Worm (Caenorhabditis elegans) whole organism, L3 larva: ENCODE measurements around the gene ivns-1.
A peak's percentile ranks its signal among the peaks of the same experiment; 100 is the strongest.

Source experiments
- aly-2 ChIP-seq: fragments of 150-350 bp; optimal IDR thresholded peaks from 2 replicates; lab custom pipeline; 2014; ENCODE audit warnings: missing biosample characterization, missing genetic modification characterization
- ama-1 ChIP-seq: fragments of 150-350 bp; optimal IDR thresholded peaks from 2 replicates; lab custom pipeline; 2018
- ceh-16 ChIP-seq: sonication (generic microtip); optimal IDR thresholded peaks from 2 replicates; lab custom pipeline; 2017; ENCODE audit warnings: missing biosample characterization, missing genetic modification characterization
- ceh-28 ChIP-seq: fragments of 150-350 bp; optimal IDR thresholded peaks from 2 replicates; lab custom pipeline; 2014; ENCODE audit warnings: missing biosample characterization, missing genetic modification reagents, missing genetic modification characterization
- ceh-9 ChIP-seq: sonication (generic microtip); optimal IDR thresholded peaks from 2 replicates; lab custom pipeline; 2018; ENCODE audit warnings: missing biosample characterization, missing genetic modification characterization
- daf-12 ChIP-seq: fragments of 150-350 bp; optimal IDR thresholded peaks from 2 replicates; lab custom pipeline; 2014; ENCODE audit warnings: missing biosample characterization, missing genetic modification reagents, missing genetic modification characterization
- egl-27 ChIP-seq: sonication (generic microtip); optimal IDR thresholded peaks from 4 replicates; lab custom pipeline; 2017; ENCODE audit warnings: missing biosample characterization, missing genetic modification reagents, missing genetic modification characterization
- egl-5 ChIP-seq: fragments of 150-350 bp; optimal IDR thresholded peaks from 2 replicates; lab custom pipeline; 2017; ENCODE audit warnings: missing biosample characterization, missing genetic modification reagents, missing genetic modification characterization, inconsistent platforms
- elt-1 ChIP-seq: fragments of 150-350 bp; optimal IDR thresholded peaks from 2 replicates; lab custom pipeline; 2014; ENCODE audit warnings: missing biosample characterization, missing genetic modification characterization
- elt-2 ChIP-seq: sonication (generic microtip); optimal IDR thresholded peaks from 2 replicates; lab custom pipeline; 2016; ENCODE audit warnings: missing genetic modification reagents, mild to moderate bottlenecking, missing genetic modification characterization, missing compliant biosample characterization
- elt-3 ChIP-seq, 3 experiments: fragments of 150-350 bp in 1 of 3; sonication (generic microtip) in 2 of 3; optimal IDR thresholded peaks; 2 replicates in 2 of 3; 4 replicates in 1 of 3; lab custom pipeline; 2014 to 2017; ENCODE audit warnings: missing biosample characterization in 3 of 3, missing genetic modification characterization in 3 of 3
- eor-1 ChIP-seq, 2 experiments: fragments of 150-350 bp; optimal IDR thresholded peaks; 2 replicates each; lab custom pipeline; 2014 to 2018; ENCODE audit warnings: missing biosample characterization in 2 of 2, missing genetic modification characterization in 2 of 2
- fkh-10 ChIP-seq: sonication (generic microtip); optimal IDR thresholded peaks from 2 replicates; lab custom pipeline; 2017; ENCODE audit warnings: missing biosample characterization, missing genetic modification reagents, missing genetic modification characterization
- fkh-2 ChIP-seq: fragments of 150-350 bp; optimal IDR thresholded peaks from 2 replicates; lab custom pipeline; 2014; ENCODE audit warnings: missing biosample characterization, missing genetic modification reagents, missing genetic modification characterization
- fos-1 ChIP-seq: fragments of 150-350 bp; optimal IDR thresholded peaks from 2 replicates; lab custom pipeline; 2014; ENCODE audit warnings: missing biosample characterization, missing genetic modification characterization
- hmg-11 ChIP-seq: sonication (generic microtip); optimal IDR thresholded peaks from 2 replicates; lab custom pipeline; 2016; ENCODE audit warnings: missing genetic modification characterization, missing compliant biosample characterization
- jun-1 ChIP-seq: fragments of 150-350 bp; optimal IDR thresholded peaks from 2 replicates; lab custom pipeline; 2014; ENCODE audit warnings: missing biosample characterization, missing genetic modification reagents, missing genetic modification characterization
- lin-15B ChIP-seq: fragments of 150-350 bp; optimal IDR thresholded peaks from 2 replicates; lab custom pipeline; 2014; ENCODE audit warnings: missing biosample characterization, missing genetic modification characterization
- lin-39 ChIP-seq: fragments of 150-350 bp; optimal IDR thresholded peaks from 2 replicates; lab custom pipeline; 2018; ENCODE audit warnings: missing biosample characterization, missing genetic modification reagents, missing genetic modification characterization
- lsy-12 ChIP-seq: sonication (generic microtip); optimal IDR thresholded peaks from 2 replicates; lab custom pipeline; 2016; ENCODE audit warnings: mild to moderate bottlenecking, missing genetic modification characterization, missing compliant biosample characterization
- mml-1 ChIP-seq: fragments of 150-350 bp; sonication (generic microtip); optimal IDR thresholded peaks from 3 replicates; lab custom pipeline; 2014; ENCODE audit warnings: missing biosample characterization, missing genetic modification characterization
- nfya-1 ChIP-seq: sonication (generic microtip); optimal IDR thresholded peaks from 2 replicates; lab custom pipeline; 2017; ENCODE audit warnings: missing genetic modification characterization, mild to moderate bottlenecking, missing compliant biosample characterization, antibody characterized with exemption, moderate library complexity; ENCODE audit not compliant: insufficient read depth
- nhr-11 ChIP-seq: fragments of 150-350 bp; optimal IDR thresholded peaks from 2 replicates; lab custom pipeline; 2014; ENCODE audit warnings: missing biosample characterization, missing genetic modification characterization
- nhr-12 ChIP-seq: fragments of 150-350 bp; optimal IDR thresholded peaks from 2 replicates; lab custom pipeline; 2014; ENCODE audit warnings: missing biosample characterization, missing genetic modification characterization
- nhr-23 ChIP-seq: fragments of 150-350 bp; optimal IDR thresholded peaks from 2 replicates; lab custom pipeline; 2014; ENCODE audit warnings: missing biosample characterization, missing genetic modification reagents, missing genetic modification characterization
- nhr-237 ChIP-seq: fragments of 150-350 bp; optimal IDR thresholded peaks from 2 replicates; lab custom pipeline; 2014; ENCODE audit warnings: missing biosample characterization, missing genetic modification characterization
- nhr-25 ChIP-seq: sonication (generic microtip); optimal IDR thresholded peaks from 2 replicates; lab custom pipeline; 2017; ENCODE audit warnings: missing biosample characterization, missing genetic modification characterization
- nhr-28 ChIP-seq: fragments of 150-350 bp; optimal IDR thresholded peaks from 2 replicates; lab custom pipeline; 2014; ENCODE audit warnings: missing biosample characterization, missing genetic modification characterization
- nhr-67 ChIP-seq: fragments of 150-350 bp; optimal IDR thresholded peaks from 2 replicates; lab custom pipeline; 2014; ENCODE audit warnings: missing biosample characterization, missing genetic modification characterization
- nhr-76 ChIP-seq: fragments of 150-350 bp; sonication (generic microtip); optimal IDR thresholded peaks from 5 replicates; lab custom pipeline; 2014; ENCODE audit warnings: missing biosample characterization, missing genetic modification characterization
- nhr-77 ChIP-seq: fragments of 150-350 bp; optimal IDR thresholded peaks from 2 replicates; lab custom pipeline; 2014; ENCODE audit warnings: missing biosample characterization, missing genetic modification characterization
- pqm-1 ChIP-seq: fragments of 150-350 bp; optimal IDR thresholded peaks from 2 replicates; lab custom pipeline; 2017; ENCODE audit warnings: missing biosample characterization, missing genetic modification characterization, inconsistent platforms
- sea-2 ChIP-seq: fragments of 150-350 bp; sonication (generic microtip); optimal IDR thresholded peaks from 4 replicates; lab custom pipeline; 2014; ENCODE audit warnings: missing biosample characterization, missing genetic modification reagents, missing genetic modification characterization
- tbx-2 ChIP-seq: sonication (generic microtip); optimal IDR thresholded peaks from 2 replicates; lab custom pipeline; 2016; ENCODE audit warnings: mild to moderate bottlenecking, missing genetic modification characterization, missing compliant biosample characterization
- unc-39 ChIP-seq: sonication (generic microtip); optimal IDR thresholded peaks from 4 replicates; lab custom pipeline; 2017; ENCODE audit warnings: missing biosample characterization, missing genetic modification characterization
- unc-62 ChIP-seq: fragments of 150-350 bp; sonication (generic microtip); optimal IDR thresholded peaks from 4 replicates; lab custom pipeline; 2014; ENCODE audit warnings: missing biosample characterization, missing genetic modification reagents, missing genetic modification characterization
- zag-1 ChIP-seq: fragments of 150-350 bp; optimal IDR thresholded peaks from 2 replicates; lab custom pipeline; 2014; ENCODE audit warnings: missing biosample characterization, missing genetic modification characterization
- ztf-11 ChIP-seq: fragments of 150-350 bp; optimal IDR thresholded peaks from 2 replicates; lab custom pipeline; 2014; ENCODE audit warnings: missing biosample characterization, missing genetic modification characterization
- ztf-4 ChIP-seq: fragments of 150-350 bp; optimal IDR thresholded peaks from 2 replicates; lab custom pipeline; 2014; ENCODE audit warnings: missing biosample characterization, missing genetic modification characterization

The ivns-1 gene

ce11 chrX:12595954-12596353 lies 38.2 kb downstream of the ivns-1 start:
- TF ChIP-seq pqm-1 (peak; percentile 45), elt-3 (tag; optimal IDR thresholded peaks at IDR 0.05; lab: Kevin White, UChicago) (no peak), elt-2 (tag; lab: Kevin White, UChicago) (peak; percentile 73), nhr-11 (tag; lab: Kevin White, UChicago) (no peak)

ce11 chrX:12595217-12595616 lies 38.9 kb downstream of the ivns-1 start:
- TF ChIP-seq hmg-11 (tag; lab: Kevin White, UChicago) (no peak), elt-3 (tag; optimal IDR thresholded peaks at IDR 0.05; lab: Kevin White, UChicago) (no peak), egl-27 (no peak), aly-2 (tag; lab: Kevin White, UChicago) (no peak), ztf-11 (tag; lab: Kevin White, UChicago) (no peak), eor-1 (tag; optimal IDR thresholded peaks at IDR 0.05; lab: Kevin White, UChicago) (no peak), jun-1 (tag; lab: Kevin White, UChicago) (no peak), ceh-28 (tag; lab: Kevin White, UChicago) (no peak), nhr-77 (tag; lab: Kevin White, UChicago) (no peak), nhr-11 (tag; lab: Kevin White, UChicago) (no peak), fkh-2 (tag; lab: Kevin White, UChicago) (no peak), lsy-12 (tag; lab: Kevin White, UChicago) (no peak), lin-15B (tag; lab: Kevin White, UChicago) (no peak), mml-1 (tag; lab: Kevin White, UChicago) (no peak), ceh-9 (tag; lab: Kevin White, UChicago) (no peak), elt-1 (tag; lab: Kevin White, UChicago) (no peak), nhr-237 (no peak), elt-2 (tag; lab: Kevin White, UChicago) (no peak), fos-1 (tag; lab: Kevin White, UChicago) (no peak), sea-2 (GFP tag; lab: Kevin White, UChicago) (no peak)

- TF ChIP-seq lin-39 (tag; lab: Kevin White, UChicago) (peak; percentile 30), ceh-9 (tag; lab: Kevin White, UChicago) (no peak), nfya-1 (tag; lab: Kevin White, UChicago) (peak; percentile 16), elt-1 (tag; lab: Kevin White, UChicago) (peak; percentile 52)
- TF ChIP-seq, all 47 proteins: peak for 3
Measured at ce11 chrX:12589503-12589902, 44.7 kb downstream of the ivns-1 start.

- no peak for TF ChIP-seq tbx-2
- TF ChIP-seq nfya-1 (tag; lab: Kevin White, UChicago) = no peak
- TF ChIP-seq nhr-25 (tag; lab: Kevin White, UChicago) = no peak
- no peak for TF ChIP-seq fkh-2 (tag; lab: Kevin White, UChicago)
- TF ChIP-seq ama-1 (lab: Kevin White, UChicago) = no peak
- no peak for TF ChIP-seq nhr-67 (tag; lab: Kevin White, UChicago)
- no peak for TF ChIP-seq pqm-1
- no peak for TF ChIP-seq elt-3 (tag; optimal IDR thresholded peaks at IDR 0.05; lab: Kevin White, UChicago)
- TF ChIP-seq nhr-76 = no peak
Measured at ce11 chrX:12586352-12586751, 47.8 kb downstream of the ivns-1 start, which contains the start of gene T24D5.2. Gene T24D5.2, minus strand, starts transcription at chrX:12586452.

- TF ChIP-seq ztf-4 (no peak), ceh-16 (tag; lab: Kevin White, UChicago) (no peak), eor-1 (tag; optimal IDR thresholded peaks at IDR 0.05; lab: Kevin White, UChicago) (no peak), nhr-11 (tag; lab: Kevin White, UChicago) (no peak), ceh-9 (tag; lab: Kevin White, UChicago) (no peak), lin-15B (tag; lab: Kevin White, UChicago) (no peak), lin-39 (tag; lab: Kevin White, UChicago) (no peak), fkh-10 (GFP tag; lab: Kevin White, UChicago) (no peak), daf-12 (tag; lab: Kevin White, UChicago) (no peak), unc-39 (tag; lab: Kevin White, UChicago) (no peak), pqm-1 (no peak), elt-3 (tag; optimal IDR thresholded peaks at IDR 0.05; lab: Kevin White, UChicago) (no peak), nhr-23 (tag; lab: Kevin White, UChicago) (no peak), nhr-28 (tag; lab: Kevin White, UChicago) (no peak), egl-5 (tag; lab: Kevin White, UChicago) (no peak), zag-1 (tag; lab: Kevin White, UChicago) (no peak), nhr-12 (no peak), unc-62 (no peak), ama-1 (lab: Kevin White, UChicago) (no peak)
Measured at ce11 chrX:12583497-12583896, 50.7 kb downstream of the ivns-1 start.
